Worm (Caenorhabditis elegans): ENCODE results near the gene T19D7.6.

ce11 chrX:714398-714797 lies 43.8 kb upstream of the T19D7.6 start, which contains the start of gene irk-2:
- no peak for TF ChIP-seq lsy-2 (tag; optimal IDR thresholded peaks at IDR 0.05)
- no peak for TF ChIP-seq zip-8 (tag; optimal IDR thresholded peaks at IDR 0.05)
- TF ChIP-seq pha-4 (tag; optimal IDR thresholded peaks at IDR 0.05) = no peak
- TF ChIP-seq nhr-28 (tag; optimal IDR thresholded peaks at IDR 0.05) = no peak
- no peak for TF ChIP-seq ztf-11 (tag; optimal IDR thresholded peaks at IDR 0.05)
- no peak for TF ChIP-seq cnd-1 (tag; optimal IDR thresholded peaks at IDR 0.05)
- TF ChIP-seq unc-62 (GFP tag; optimal IDR thresholded peaks at IDR 0.05) = no peak
- TF ChIP-seq blmp-1 (tag; optimal IDR thresholded peaks at IDR 0.05) = no peak
- no peak for TF ChIP-seq lin-13 (tag; optimal IDR thresholded peaks at IDR 0.05)
- TF ChIP-seq sem-2 (GFP tag; optimal IDR thresholded peaks at IDR 0.05) = no peak

All from whole organism, mixed stage, embryonic.